Worm (Caenorhabditis elegans) whole organism, L2 larva: ENCODE measurements around the gene F10G7.10.

ENCODE experiments used
- F13H6.1 ChIP-seq: sonication (generic microtip); optimal IDR thresholded peaks from 2 replicates; lab custom pipeline; 2016; ENCODE audit warnings: missing genetic modification characterization, missing compliant biosample characterization
- R02D3.7 ChIP-seq: fragments of 150-350 bp; optimal IDR thresholded peaks from 2 replicates; lab custom pipeline; 2014; ENCODE audit warnings: missing biosample characterization, missing genetic modification characterization
- Y55F3AM.14 ChIP-seq: fragments of 200-800 bp; sonication (Bioruptor generic); optimal IDR thresholded peaks from 2 replicates; lab custom pipeline; 2018; ENCODE audit warnings: mild to moderate bottlenecking, missing genetic modification characterization, missing compliant biosample characterization
- ZK546.5 ChIP-seq: sonication (generic microtip); optimal IDR thresholded peaks from 2 replicates; lab custom pipeline; 2017; ENCODE audit warnings: missing biosample characterization, missing genetic modification characterization
- ama-1 ChIP-seq: fragments of 150-350 bp; optimal IDR thresholded peaks from 2 replicates; lab custom pipeline; 2018; ENCODE audit warnings: inconsistent platforms
- blmp-1 ChIP-seq: sonication (generic microtip); optimal IDR thresholded peaks from 2 replicates; lab custom pipeline; 2017; ENCODE audit warnings: missing genetic modification characterization, mild to moderate bottlenecking, missing compliant biosample characterization, antibody characterized with exemption, moderate library complexity; ENCODE audit not compliant: insufficient read depth
- ceh-16 ChIP-seq: fragments of 150-350 bp; optimal IDR thresholded peaks from 2 replicates; lab custom pipeline; 2014; ENCODE audit warnings: missing biosample characterization, missing genetic modification characterization
- ceh-82 ChIP-seq: fragments of 150-350 bp; optimal IDR thresholded peaks from 2 replicates; lab custom pipeline; 2014; ENCODE audit warnings: missing biosample characterization, missing genetic modification characterization
- crh-2 ChIP-seq: sonication (generic microtip); optimal IDR thresholded peaks from 2 replicates; lab custom pipeline; 2017; ENCODE audit warnings: missing biosample characterization, missing genetic modification characterization
- egl-27 ChIP-seq: sonication (generic microtip); optimal IDR thresholded peaks from 3 replicates; lab custom pipeline; 2017; ENCODE audit warnings: missing biosample characterization, missing genetic modification reagents, missing genetic modification characterization
- fos-1 ChIP-seq: fragments of 150-350 bp; optimal IDR thresholded peaks from 2 replicates; lab custom pipeline; 2014; ENCODE audit warnings: missing biosample characterization, missing genetic modification characterization
- gmeb-1 ChIP-seq: fragments of 150-350 bp; optimal IDR thresholded peaks from 2 replicates; lab custom pipeline; 2014; ENCODE audit warnings: missing biosample characterization, missing genetic modification characterization
- lin-11 ChIP-seq: fragments of 150-350 bp; sonication (generic microtip); optimal IDR thresholded peaks from 2 replicates; lab custom pipeline; 2014; ENCODE audit warnings: missing biosample characterization, missing genetic modification characterization, inconsistent platforms, mixed read lengths
- lsy-2 ChIP-seq, 2 experiments: fragments of 150-350 bp in 1 of 2; sonication (generic microtip) in 1 of 2; optimal IDR thresholded peaks; 2 replicates each; lab custom pipeline; 2014 to 2017; ENCODE audit warnings: missing biosample characterization in 2 of 2, missing genetic modification characterization in 2 of 2
- mab-5 ChIP-seq: fragments of 150-350 bp; optimal IDR thresholded peaks from 2 replicates; lab custom pipeline; 2014; ENCODE audit warnings: missing biosample characterization, missing genetic modification characterization
- mbf-1 ChIP-seq: sonication (generic microtip); optimal IDR thresholded peaks from 2 replicates; lab custom pipeline; 2017; ENCODE audit warnings: missing biosample characterization, missing genetic modification characterization
- mdl-1 ChIP-seq, 2 experiments: fragments of 150-350 bp in 1 of 2; sonication (generic microtip) in 1 of 2; optimal IDR thresholded peaks; 2 replicates each; lab custom pipeline; 2017; ENCODE audit warnings: missing biosample characterization in 2 of 2, missing genetic modification characterization in 2 of 2
- nhr-10 ChIP-seq: sonication (generic microtip); optimal IDR thresholded peaks from 2 replicates; lab custom pipeline; 2017; ENCODE audit warnings: missing biosample characterization, missing genetic modification characterization
- nhr-12 ChIP-seq: fragments of 150-350 bp; optimal IDR thresholded peaks from 2 replicates; lab custom pipeline; 2014; ENCODE audit warnings: missing biosample characterization, missing genetic modification characterization
- nhr-21 ChIP-seq: fragments of 150-350 bp; optimal IDR thresholded peaks from 2 replicates; lab custom pipeline; 2014; ENCODE audit warnings: missing biosample characterization, missing genetic modification characterization
- nhr-23 ChIP-seq: fragments of 150-350 bp; optimal IDR thresholded peaks from 2 replicates; lab custom pipeline; 2014; ENCODE audit warnings: missing biosample characterization, missing genetic modification reagents, missing genetic modification characterization
- nhr-25 ChIP-seq: fragments of 150-350 bp; sonication (generic microtip); optimal IDR thresholded peaks from 3 replicates; lab custom pipeline; 2014; ENCODE audit warnings: missing biosample characterization, missing genetic modification characterization
- nhr-6 ChIP-seq: fragments of 150-350 bp; optimal IDR thresholded peaks from 2 replicates; lab custom pipeline; 2014; ENCODE audit warnings: missing biosample characterization, missing genetic modification characterization
- nhr-77 ChIP-seq: fragments of 150-350 bp; optimal IDR thresholded peaks from 2 replicates; lab custom pipeline; 2014; ENCODE audit warnings: missing biosample characterization, missing genetic modification characterization
- sem-4 ChIP-seq: fragments of 150-350 bp; optimal IDR thresholded peaks from 2 replicates; lab custom pipeline; 2014; ENCODE audit warnings: missing biosample characterization, missing genetic modification reagents, missing genetic modification characterization
- skn-1 ChIP-seq: sonication (generic microtip); optimal IDR thresholded peaks from 2 replicates; lab custom pipeline; 2017; ENCODE audit warnings: missing biosample characterization, missing genetic modification characterization
- sma-3 ChIP-seq: sonication (generic microtip); optimal IDR thresholded peaks from 2 replicates; lab custom pipeline; 2016; ENCODE audit warnings: missing genetic modification reagents, missing genetic modification characterization, missing compliant biosample characterization
- sma-9 ChIP-seq, 2 experiments: fragments of 150-350 bp in 1 of 2; sonication (generic microtip) in 1 of 2; optimal IDR thresholded peaks; 2 replicates each; lab custom pipeline; 2014 to 2016; ENCODE audit warnings: missing genetic modification characterization in 2 of 2, mild to moderate bottlenecking in 1 of 2, missing biosample characterization in 1 of 2, missing compliant biosample characterization in 1 of 2, missing genetic modification reagents in 1 of 2, moderate library complexity in 1 of 2
- unc-39 ChIP-seq: fragments of 150-350 bp; optimal IDR thresholded peaks from 2 replicates; lab custom pipeline; 2014; ENCODE audit warnings: missing biosample characterization, missing genetic modification characterization
- unc-55 ChIP-seq: fragments of 150-350 bp; sonication (generic microtip); optimal IDR thresholded peaks from 3 replicates; lab custom pipeline; 2014; ENCODE audit warnings: missing biosample characterization, missing genetic modification reagents, missing genetic modification characterization
- zag-1 ChIP-seq: fragments of 150-350 bp; optimal IDR thresholded peaks from 2 replicates; lab custom pipeline; 2014; ENCODE audit warnings: missing biosample characterization, missing genetic modification characterization
- ztf-4 ChIP-seq: fragments of 150-350 bp; optimal IDR thresholded peaks from 2 replicates; lab custom pipeline; 2014; ENCODE audit warnings: missing biosample characterization, missing genetic modification characterization

F10G7.10 gene

DNA sequence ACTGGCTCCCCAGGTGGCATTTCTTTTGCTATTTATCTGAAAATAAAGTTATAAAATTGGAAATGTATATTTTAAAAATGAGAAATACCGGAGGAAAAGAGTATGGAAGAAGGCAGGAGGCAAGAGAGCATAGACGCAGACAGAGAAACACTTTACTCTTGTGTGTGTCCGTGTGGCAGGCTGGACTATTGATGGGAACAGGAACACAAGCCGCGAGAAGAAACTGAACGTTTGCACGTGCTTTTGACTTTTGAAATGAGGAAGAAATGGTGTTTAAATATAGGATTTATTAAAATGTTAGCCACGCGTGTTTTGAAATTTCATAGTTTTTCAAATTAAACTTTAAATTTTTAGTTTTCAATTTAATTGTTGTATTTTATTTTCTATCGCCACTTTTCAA lies at the start of gene F10G7.10:
Gene F10G7.10, minus strand, starts transcription at position 145 of the 400 bp plus-strand sequence.
- TF ChIP-seq ceh-16 (no peak), unc-55 (GFP tag; lab: Kevin White, UChicago) (peak; percentile 24), blmp-1 (no peak), sma-3 (no peak), R02D3.7 (no peak), lsy-2 (tag; optimal IDR thresholded peaks at IDR 0.05; lab: Kevin White, UChicago) (peak in 1 of 2 experiments; percentile 35), lin-11 (tag; lab: Kevin White, UChicago) (no peak)
- TF ChIP-seq, all 48 proteins: peak for 2

DNA sequence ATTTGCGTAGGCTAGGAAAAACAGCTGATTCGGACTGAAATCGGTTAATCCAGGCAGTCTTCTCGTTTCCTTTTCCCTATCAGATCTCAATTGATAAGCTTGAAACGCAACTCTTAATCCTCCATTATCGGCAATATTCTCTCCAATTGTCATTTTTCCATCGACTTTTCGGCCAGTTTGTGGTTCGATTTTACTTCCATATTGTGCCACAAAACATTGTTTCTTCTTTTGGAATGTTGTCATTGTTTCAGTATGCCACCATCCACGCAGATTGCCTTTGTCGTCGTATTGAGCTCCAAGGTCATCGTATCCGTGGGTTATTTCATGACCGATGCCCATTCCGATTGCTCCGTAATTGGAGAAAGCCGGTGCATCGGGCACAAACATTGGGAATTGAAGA lies 49.7 kb upstream of the F10G7.10 start:
- TF ChIP-seq mdl-1 (tag; optimal IDR thresholded peaks at IDR 0.05; lab: Kevin White, UChicago) = no peak
- TF ChIP-seq skn-1 = no peak
- TF ChIP-seq mab-5 (tag; lab: Kevin White, UChicago) = no peak
- TF ChIP-seq nhr-21 (tag; lab: Kevin White, UChicago) = no peak
- TF ChIP-seq F13H6.1 (tag; lab: Kevin White, UChicago) = no peak
- no peak for TF ChIP-seq sem-4 (tag; lab: Kevin White, UChicago)
- TF ChIP-seq nhr-10 (tag; lab: Kevin White, UChicago) = no peak
- no peak for TF ChIP-seq sma-9 (GFP tag; optimal IDR thresholded peaks at IDR 0.05; lab: Kevin White, UChicago)
- no peak for TF ChIP-seq sma-9 (tag; optimal IDR thresholded peaks at IDR 0.05; lab: Kevin White, UChicago)
- TF ChIP-seq nhr-12 (tag; lab: Kevin White, UChicago) = no peak
- no peak for TF ChIP-seq mbf-1 (tag; lab: Kevin White, UChicago)
- no peak for TF ChIP-seq ceh-82 (tag; lab: Kevin White, UChicago)
- TF ChIP-seq fos-1 (tag; lab: Kevin White, UChicago) = no peak
- no peak for TF ChIP-seq nhr-23
- no peak for TF ChIP-seq unc-39 (tag; lab: Kevin White, UChicago)
- no peak for TF ChIP-seq ama-1 (lab: Kevin White, UChicago)
- TF ChIP-seq ztf-4 (tag; lab: Kevin White, UChicago) = no peak

DNA sequence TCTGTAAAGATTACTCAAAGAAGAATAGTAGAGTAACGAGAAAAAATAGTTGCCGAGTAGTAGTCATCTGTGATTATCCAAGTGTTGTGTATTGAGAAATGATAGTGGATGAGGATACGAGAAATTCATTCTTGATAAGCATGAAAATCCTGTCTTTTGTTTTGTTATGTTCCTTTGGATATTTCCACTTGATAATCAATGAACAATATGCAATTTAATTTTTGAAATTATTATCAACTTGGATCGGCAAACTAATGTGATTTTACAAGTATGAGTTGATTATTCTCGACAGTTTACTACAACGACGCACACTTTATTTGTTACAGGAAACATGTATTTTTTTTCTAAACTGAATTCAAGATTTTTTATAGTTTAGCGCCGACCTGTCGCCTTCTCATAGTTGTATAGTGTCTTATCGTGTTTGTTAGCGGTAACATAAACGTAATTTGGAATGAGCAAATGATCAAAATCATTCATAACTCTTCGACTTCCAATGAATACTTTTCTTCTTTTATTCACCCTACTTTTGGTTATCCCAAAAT lies 47.9 kb upstream of the F10G7.10 start, which contains the start of the genes F26G1.9 and F26G1.10:
Gene F26G1.9, minus strand, starts transcription at position 101 of the 542 bp plus-strand sequence.
Gene F26G1.10, plus strand, starts transcription at position 492 of the 542 bp plus-strand sequence.
- no peak for TF ChIP-seq nhr-6
- TF ChIP-seq fos-1 (tag; lab: Kevin White, UChicago) = peak; percentile 28

DNA sequence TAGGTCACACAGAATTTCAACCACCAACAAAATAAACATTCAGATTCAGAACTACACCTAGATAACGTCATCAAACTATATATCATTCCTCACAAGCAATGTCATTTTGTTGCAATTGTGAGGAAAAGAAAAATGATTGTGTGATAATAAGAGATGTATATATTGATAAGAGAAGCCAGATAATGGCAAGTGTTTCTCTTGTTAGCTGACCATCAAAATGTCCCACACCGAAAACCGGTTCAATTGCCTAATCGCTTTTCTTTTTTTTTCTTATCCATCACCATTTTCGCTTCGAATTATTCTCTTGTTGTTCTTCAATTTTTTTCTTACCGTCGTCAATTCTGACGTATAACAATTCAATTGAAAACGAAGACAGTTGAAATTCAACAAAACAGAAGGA lies 46.4 kb upstream of the F10G7.10 start:
- TF ChIP-seq blmp-1 = peak; percentile 18
- no peak for TF ChIP-seq Y55F3AM.14 (GFP tag; lab: Kevin White, UChicago)
- TF ChIP-seq F13H6.1 (tag; lab: Kevin White, UChicago) = peak; percentile 12
- peak; percentile 2 for TF ChIP-seq fos-1 (tag; lab: Kevin White, UChicago)

DNA sequence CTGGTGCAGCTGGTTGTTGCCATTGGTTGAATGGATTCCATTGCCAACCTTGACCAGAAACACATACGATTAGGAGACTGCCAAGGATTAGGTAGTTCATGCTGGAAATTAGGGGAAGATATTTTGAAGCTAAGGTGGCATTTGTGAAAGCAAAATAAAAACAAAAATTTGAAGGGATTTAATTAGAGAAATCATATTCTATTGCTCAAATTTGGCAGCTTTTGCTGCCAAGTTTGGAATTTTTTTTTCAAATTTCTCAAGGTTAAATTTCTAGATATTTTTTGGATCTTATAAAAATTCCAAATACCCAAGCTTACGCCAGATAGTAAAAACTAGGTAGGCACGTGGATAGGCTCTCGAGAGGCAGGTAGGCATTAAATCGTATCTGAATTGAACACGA lies 45.2 kb upstream of the F10G7.10 start, which contains the start of gene F26G1.5:
Gene F26G1.5, minus strand, starts transcription at position 101 of the 400 bp plus-strand sequence.
- no peak for TF ChIP-seq ceh-16
- TF ChIP-seq mdl-1 (tag; optimal IDR thresholded peaks at IDR 0.05; lab: Kevin White, UChicago) = no peak
- TF ChIP-seq sma-9 (GFP tag; optimal IDR thresholded peaks at IDR 0.05; lab: Kevin White, UChicago) = no peak
- no peak for TF ChIP-seq sma-9 (tag; optimal IDR thresholded peaks at IDR 0.05; lab: Kevin White, UChicago)
- TF ChIP-seq ZK546.5 (tag; lab: Kevin White, UChicago) = no peak
- TF ChIP-seq lin-11 (tag; lab: Kevin White, UChicago) = no peak
- no peak for TF ChIP-seq egl-27
- no peak for TF ChIP-seq lsy-2 (tag; optimal IDR thresholded peaks at IDR 0.05; lab: Kevin White, UChicago)
- no peak for TF ChIP-seq crh-2 (tag; lab: Kevin White, UChicago)
- no peak for TF ChIP-seq zag-1 (tag; lab: Kevin White, UChicago)
- no peak for TF ChIP-seq mbf-1 (tag; lab: Kevin White, UChicago)
- no peak for TF ChIP-seq nhr-77
- TF ChIP-seq nhr-25 (tag; lab: Kevin White, UChicago) = no peak
- TF ChIP-seq ztf-4 (tag; lab: Kevin White, UChicago) = no peak
- TF ChIP-seq blmp-1 = no peak

DNA sequence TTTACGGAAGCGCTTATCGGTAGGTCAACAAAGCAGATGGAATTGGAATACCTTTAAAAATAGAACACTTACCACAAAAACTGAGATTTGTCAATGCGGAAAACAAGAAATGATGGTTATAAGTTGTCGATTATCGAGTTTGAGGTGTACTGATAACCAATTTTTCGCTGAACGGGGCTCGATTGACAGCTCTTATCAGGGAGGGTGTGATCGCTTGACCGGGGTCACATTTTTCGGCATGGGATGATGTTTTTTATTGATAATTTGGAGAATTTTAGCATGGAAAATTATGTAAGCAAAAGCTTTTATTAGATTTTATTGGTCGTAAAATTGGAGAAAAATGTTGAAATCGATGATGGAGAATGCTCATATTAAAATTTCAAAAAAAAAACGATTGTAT lies 43.8 kb upstream of the F10G7.10 start:
- TF ChIP-seq blmp-1 (no peak), fos-1 (tag; lab: Kevin White, UChicago) (peak; percentile 91), crh-2 (tag; lab: Kevin White, UChicago) (peak; percentile 45), F13H6.1 (tag; lab: Kevin White, UChicago) (peak; percentile 46), sma-9 (GFP tag; optimal IDR thresholded peaks at IDR 0.05; lab: Kevin White, UChicago) (peak; percentile 42), sma-9 (tag; optimal IDR thresholded peaks at IDR 0.05; lab: Kevin White, UChicago) (no peak), ceh-82 (tag; lab: Kevin White, UChicago) (no peak), gmeb-1 (tag; lab: Kevin White, UChicago) (peak; percentile 33)
